Fruit fly (Drosophila melanogaster) whole organism, embryonic: Measurements from ENCODE around the gene CG6051.

Source experiments
- Aef1 ChIP-seq: fragments of 200-800 bp; sonication (Bioruptor generic); IDR thresholded peaks from 3 replicates; pipeline ENCODE4 v1.3.6; 2022; ENCODE audit warnings: missing biosample characterization, missing genetic modification characterization
- CG10209 ChIP-seq: fragments of 200-800 bp; sonication (Bioruptor generic); optimal IDR thresholded peaks from 3 replicates; lab custom pipeline; 2017; ENCODE audit warnings: missing biosample characterization, mild to moderate bottlenecking, missing genetic modification characterization, missing genetic modification reagents
- CG1233 ChIP-seq: fragments of 200-800 bp; sonication (Bioruptor generic); optimal IDR thresholded peaks from 4 replicates; lab custom pipeline; 2018; ENCODE audit warnings: missing biosample characterization, mild to moderate bottlenecking, missing genetic modification characterization
- CG12391 ChIP-seq: fragments of 200-800 bp; sonication (Bioruptor generic); optimal IDR thresholded peaks from 3 replicates; lab custom pipeline; 2018; ENCODE audit warnings: missing biosample characterization, mild to moderate bottlenecking, missing genetic modification characterization, moderate library complexity
- CG13424 ChIP-seq: fragments of 200-800 bp; sonication (Bioruptor generic); optimal IDR thresholded peaks from 2 replicates; lab custom pipeline; 2019; ENCODE audit warnings: missing biosample characterization, mild to moderate bottlenecking, missing genetic modification characterization, moderate library complexity
- CG13775 ChIP-seq: fragments of 200-800 bp; sonication (Bioruptor generic); optimal IDR thresholded peaks from 3 replicates; lab custom pipeline; 2017; ENCODE audit warnings: missing biosample characterization, mild to moderate bottlenecking, missing genetic modification characterization
- CG15514 ChIP-seq: fragments of 200-800 bp; sonication (Bioruptor generic); optimal IDR thresholded peaks from 3 replicates; lab custom pipeline; 2017; ENCODE audit warnings: missing biosample characterization, missing genetic modification characterization, mild to moderate bottlenecking, moderate library complexity, missing genetic modification reagents
- CG16863 ChIP-seq: fragments of 200-800 bp; sonication (Bioruptor generic); optimal IDR thresholded peaks from 3 replicates; lab custom pipeline; 2016; ENCODE audit warnings: missing biosample characterization, missing genetic modification characterization
- CG17361 ChIP-seq: fragments of 200-800 bp; sonication (Bioruptor generic); IDR thresholded peaks from 3 replicates; pipeline ENCODE4 v1.3.6; 2022; ENCODE audit warnings: missing biosample characterization, missing genetic modification characterization
- CG17568 ChIP-seq: fragments of 200-800 bp; sonication (Bioruptor generic); optimal IDR thresholded peaks from 2 replicates; lab custom pipeline; 2018; ENCODE audit warnings: missing biosample characterization, mild to moderate bottlenecking, missing genetic modification characterization, moderate library complexity
- CG2889 ChIP-seq: fragments of 200-800 bp; sonication (Bioruptor generic); IDR thresholded peaks from 3 replicates; pipeline ENCODE4 v1.3.6; 2022; ENCODE audit warnings: missing biosample characterization, missing genetic modification characterization
- CG30403 ChIP-seq: fragments of 200-800 bp; sonication (Bioruptor generic); optimal IDR thresholded peaks from 3 replicates; lab custom pipeline; 2016; ENCODE audit warnings: missing biosample characterization, missing genetic modification characterization
- CG33213 ChIP-seq: fragments of 200-800 bp; sonication (Bioruptor generic); optimal IDR thresholded peaks from 3 replicates; lab custom pipeline; 2016; ENCODE audit warnings: missing biosample characterization, missing genetic modification characterization
- CG6254 ChIP-seq: fragments of 200-800 bp; sonication (Bioruptor generic); optimal IDR thresholded peaks from 3 replicates; lab custom pipeline; 2017; ENCODE audit warnings: mild to moderate bottlenecking, missing biosample characterization, missing genetic modification reagents, missing genetic modification characterization
- CG7372 ChIP-seq: fragments of 200-800 bp; sonication (Bioruptor generic); IDR thresholded peaks from 2 replicates; pipeline ENCODE4 v1.3.6; 2022; ENCODE audit warnings: missing biosample characterization, missing genetic modification characterization
- CG7556 ChIP-seq: fragments of 200-800 bp; sonication (Bioruptor generic); optimal IDR thresholded peaks from 2 replicates; lab custom pipeline; 2017; ENCODE audit warnings: missing biosample characterization, mild to moderate bottlenecking, missing genetic modification characterization
- CG8924 ChIP-seq: fragments of 200-800 bp; optimal IDR thresholded peaks from 3 replicates; lab custom pipeline; 2019; ENCODE audit warnings: missing biosample characterization, mild to moderate bottlenecking, missing genetic modification characterization, moderate library complexity
- CG9817 ChIP-seq: fragments of 200-800 bp; sonication (Bioruptor generic); optimal IDR thresholded peaks from 2 replicates; lab custom pipeline; 2018; ENCODE audit warnings: missing biosample characterization, mild to moderate bottlenecking, missing genetic modification characterization, moderate library complexity
- CHES-1-like ChIP-seq: fragments of 200-800 bp; sonication (Bioruptor generic); optimal IDR thresholded peaks from 2 replicates; lab custom pipeline; 2016; ENCODE audit warnings: missing biosample characterization, missing genetic modification characterization
- CrebB ChIP-seq: fragments of 200-800 bp; sonication (Bioruptor generic); optimal IDR thresholded peaks from 3 replicates; lab custom pipeline; 2018; ENCODE audit warnings: missing biosample characterization, mild to moderate bottlenecking, missing genetic modification characterization
- E2f2 ChIP-seq: fragments of 200-800 bp; sonication (Bioruptor generic); IDR thresholded peaks from 2 replicates; pipeline ENCODE4 v1.3.6; 2022; ENCODE audit warnings: missing biosample characterization, missing genetic modification characterization
- HLH3B ChIP-seq: fragments of 200-800 bp; sonication (Bioruptor generic); IDR thresholded peaks from 2 replicates; pipeline ENCODE4 v1.3.6; 2022; ENCODE audit warnings: missing biosample characterization, missing genetic modification characterization
- HLH4C ChIP-seq: fragments of 200-800 bp; sonication (Bioruptor generic); IDR thresholded peaks from 3 replicates; pipeline ENCODE4 v1.3.6; 2022; ENCODE audit warnings: missing biosample characterization, missing genetic modification characterization; ENCODE audit not compliant: partially characterized antibody
- Med ChIP-seq: fragments of 200-800 bp; sonication (Bioruptor generic); peaks from one replicate; lab custom pipeline; 2016; ENCODE audit warnings: missing biosample characterization, missing genetic modification characterization, mild to moderate bottlenecking, inconsistent platforms, moderate library complexity
- Myb ChIP-seq: fragments of 200-800 bp; sonication (Bioruptor generic); optimal IDR thresholded peaks from 2 replicates; lab custom pipeline; 2016; ENCODE audit warnings: missing biosample characterization, missing genetic modification characterization
- Nf-YC ChIP-seq: fragments of 200-800 bp; optimal IDR thresholded peaks from 3 replicates; lab custom pipeline; 2019; ENCODE audit warnings: missing biosample characterization, mild to moderate bottlenecking, missing genetic modification characterization, moderate library complexity
- Oli ChIP-seq: fragments of 200-800 bp; sonication (Bioruptor generic); optimal IDR thresholded peaks from 2 replicates; lab custom pipeline; 2018; ENCODE audit warnings: missing biosample characterization, mild to moderate bottlenecking, missing genetic modification characterization, moderate library complexity
- Ptx1 ChIP-seq: fragments of 200-800 bp; sonication (Bioruptor generic); IDR thresholded peaks from 2 replicates; pipeline ENCODE4 v1.3.6; 2022; ENCODE audit warnings: missing biosample characterization, missing genetic modification characterization
- Xbp1 ChIP-seq: fragments of 200-800 bp; sonication (Bioruptor generic); optimal IDR thresholded peaks from 3 replicates; lab custom pipeline; 2016; ENCODE audit warnings: missing biosample characterization, mild to moderate bottlenecking, missing genetic modification characterization
- YL-1 ChIP-seq: fragments of 200-800 bp; sonication (Bioruptor generic); optimal IDR thresholded peaks from 3 replicates; lab custom pipeline; 2017; ENCODE audit warnings: missing biosample characterization, mild to moderate bottlenecking, missing genetic modification characterization
- caup ChIP-seq: fragments of 200-800 bp; sonication (Bioruptor generic); optimal IDR thresholded peaks from 3 replicates; lab custom pipeline; 2017; ENCODE audit warnings: missing biosample characterization, mild to moderate bottlenecking, missing genetic modification characterization, moderate library complexity; ENCODE audit not compliant: severe bottlenecking
- dpn ChIP-seq, 2 experiments: fragments of 200-800 bp; sonication (Bioruptor generic); optimal IDR thresholded peaks; 3 replicates each; lab custom pipeline; 2016; ENCODE audit warnings: missing biosample characterization in 2 of 2, missing genetic modification characterization in 2 of 2
- emc ChIP-seq: fragments of 200-800 bp; sonication (Bioruptor generic); optimal IDR thresholded peaks from 2 replicates; lab custom pipeline; 2016; ENCODE audit warnings: missing biosample characterization, missing genetic modification characterization
- fd64A ChIP-seq: fragments of 200-800 bp; sonication (Bioruptor generic); optimal IDR thresholded peaks from 3 replicates; lab custom pipeline; 2018; ENCODE audit warnings: missing biosample characterization, mild to moderate bottlenecking, missing genetic modification characterization
- ind ChIP-seq: fragments of 200-800 bp; sonication (Bioruptor generic); optimal IDR thresholded peaks from 3 replicates; lab custom pipeline; 2016; ENCODE audit warnings: missing biosample characterization, missing genetic modification characterization
- insv ChIP-seq, 2 experiments: fragments of 200-800 bp; sonication (Bioruptor generic); optimal IDR thresholded peaks; 3 replicates each; lab custom pipeline; 2016 to 2018; ENCODE audit warnings: missing biosample characterization in 2 of 2, missing genetic modification characterization in 2 of 2
- kay ChIP-seq: fragments of 200-800 bp; sonication (Bioruptor generic); optimal IDR thresholded peaks from 2 replicates; lab custom pipeline; 2016; ENCODE audit warnings: missing biosample characterization, missing genetic modification characterization
- mam ChIP-seq: fragments of 200-800 bp; sonication (Bioruptor generic); optimal IDR thresholded peaks from 3 replicates; lab custom pipeline; 2016; ENCODE audit warnings: missing biosample characterization, missing genetic modification characterization
- nau ChIP-seq: fragments of 200-800 bp; sonication (Bioruptor generic); optimal IDR thresholded peaks from 3 replicates; lab custom pipeline; 2017; ENCODE audit warnings: missing biosample characterization, mild to moderate bottlenecking, missing genetic modification characterization, missing genetic modification reagents
- org-1 ChIP-seq: fragments of 200-800 bp; sonication (Bioruptor generic); optimal IDR thresholded peaks from 2 replicates; lab custom pipeline; 2017; ENCODE audit warnings: missing biosample characterization, missing genetic modification characterization
- psq ChIP-seq: fragments of 200-800 bp; sonication (Bioruptor generic); optimal IDR thresholded peaks from 2 replicates; lab custom pipeline; 2017; ENCODE audit warnings: missing biosample characterization, missing genetic modification characterization
- seq ChIP-seq: fragments of 200-800 bp; sonication (Bioruptor generic); IDR thresholded peaks from 2 replicates; pipeline ENCODE4 v1.3.6; 2022; ENCODE audit warnings: missing biosample characterization, missing genetic modification characterization
- shn ChIP-seq: fragments of 200-800 bp; sonication (Bioruptor generic); optimal IDR thresholded peaks from 3 replicates; lab custom pipeline; 2016; ENCODE audit warnings: missing biosample characterization, missing genetic modification characterization
- sisA ChIP-seq: fragments of 200-800 bp; sonication (Bioruptor generic); IDR thresholded peaks from 2 replicates; pipeline ENCODE4 v1.3.6; 2022; ENCODE audit warnings: missing biosample characterization, missing genetic modification characterization
- sr ChIP-seq: fragments of 200-800 bp; sonication (Bioruptor generic); IDR thresholded peaks from 3 replicates; pipeline ENCODE4 v1.3.6; 2022; ENCODE audit warnings: missing biosample characterization, missing genetic modification characterization
- stc ChIP-seq: fragments of 200-800 bp; sonication (Bioruptor generic); IDR thresholded peaks from 2 replicates; pipeline ENCODE4 v1.3.6; 2022; ENCODE audit warnings: missing biosample characterization, missing genetic modification characterization
- unpg ChIP-seq: fragments of 200-800 bp; sonication (Bioruptor generic); optimal IDR thresholded peaks from 3 replicates; lab custom pipeline; 2018; ENCODE audit warnings: missing biosample characterization, mild to moderate bottlenecking, missing genetic modification characterization, moderate library complexity
- zen ChIP-seq: fragments of 200-800 bp; sonication (Bioruptor generic); optimal IDR thresholded peaks from 3 replicates; lab custom pipeline; 2018; ENCODE audit warnings: missing biosample characterization, mild to moderate bottlenecking, missing genetic modification characterization, moderate library complexity

CG6051 gene

dm6 chr3R:27152129-27152968 is 1.5 kb upstream of the CG6051 start (continued):
- TF ChIP-seq unpg (GFP tag; lab: Kevin White, UChicago): peak; percentile 66
- TF ChIP-seq CG13424 (tag; lab: Kevin White, UChicago): peak; percentile 62
- peak; percentile 51 for TF ChIP-seq CG10209 (GFP tag; lab: Kevin White, UChicago)
- TF ChIP-seq Xbp1 (GFP tag; lab: Kevin White, UChicago): peak; percentile 13
- peak; percentile 25 for TF ChIP-seq ind (GFP tag; lab: Kevin White, UChicago)
- TF ChIP-seq CG16863 (GFP tag; lab: Kevin White, UChicago): peak; percentile 35
- peak; percentile 59 for TF ChIP-seq Oli (tag; lab: Kevin White, UChicago)
- 0 out of 2 replicates have a peak, but pooled peaks have one; percentile 19 for TF ChIP-seq CG7372 (GFP tag; lab: Robert Waterston, UW)
- no peak for TF ChIP-seq emc
- peak; percentile 42 for TF ChIP-seq CG1233
- peak; percentile 63 for TF ChIP-seq CG9817
- peak; percentile 54 for TF ChIP-seq Ptx1 (GFP tag; lab: Robert Waterston, UW)
- TF ChIP-seq Myb: peak; percentile 49
- TF ChIP-seq CG17361: peak; percentile 71
- no peak for TF ChIP-seq kay
- TF ChIP-seq fd64A (GFP tag; lab: Kevin White, UChicago): peak; percentile 1
- peak; percentile 52 for TF ChIP-seq CG12391 (tag; lab: Kevin White, UChicago)
- TF ChIP-seq insv (GFP tag; optimal IDR thresholded peaks at IDR 0.05; lab: Kevin White, UChicago): peak in 1 of 2 experiments; percentile 55
- peak; percentile 47 for TF ChIP-seq caup
- TF ChIP-seq Med (GFP tag; lab: Kevin White, UChicago): peak; percentile 91
- no peak for TF ChIP-seq CG33213 (GFP tag; lab: Kevin White, UChicago)
- TF ChIP-seq HLH4C: no peak
- peak; percentile 42 for TF ChIP-seq HLH3B (GFP tag; lab: Robert Waterston, UW)
- TF ChIP-seq mam (GFP tag; lab: Kevin White, UChicago): peak; percentile 20
- peak; percentile 25 for TF ChIP-seq YL-1 (GFP tag; lab: Kevin White, UChicago)
- peak; percentile 19 for TF ChIP-seq Nf-YC (tag; lab: Kevin White, UChicago)
- peak; percentile 57 for TF ChIP-seq CG7556 (GFP tag; lab: Kevin White, UChicago)
- 0 out of 2 replicates have a peak, but pooled peaks have one; percentile 9 for TF ChIP-seq E2f2 (GFP tag; lab: Robert Waterston, UW)
- TF ChIP-seq Aef1 (GFP tag; lab: Robert Waterston, UW): 0 out of 3 replicates have a peak, but pooled peaks have one; percentile 13
- TF ChIP-seq sisA (GFP tag; lab: Robert Waterston, UW): 0 out of 2 replicates have a peak, but pooled peaks have one; percentile 43
- TF ChIP-seq seq (GFP tag; lab: Robert Waterston, UW): no peak
- TF ChIP-seq CrebB (tag; lab: Kevin White, UChicago): no peak
- TF ChIP-seq stc (GFP tag; lab: Robert Waterston, UW): 0 out of 2 replicates have a peak, but pooled peaks have one; percentile 28
- TF ChIP-seq CG17568 (GFP tag; lab: Kevin White, UChicago): peak; percentile 9
- TF ChIP-seq CG13775 (GFP tag; lab: Kevin White, UChicago): peak; percentile 43
- peak; percentile 11 for TF ChIP-seq psq (GFP tag; lab: Kevin White, UChicago)
- peak; percentile 4 for TF ChIP-seq zen (tag; lab: Kevin White, UChicago)
- TF ChIP-seq shn (GFP tag; lab: Kevin White, UChicago): peak; percentile 29
- no peak for TF ChIP-seq sr (GFP tag; lab: Robert Waterston, UW)
- peak; percentile 48 for TF ChIP-seq CG8924 (tag; lab: Kevin White, UChicago)
- TF ChIP-seq CHES-1-like (GFP tag; lab: Kevin White, UChicago): peak; percentile 23
- TF ChIP-seq org-1 (GFP tag; lab: Kevin White, UChicago): peak; percentile 34
- peak; percentile 15 for TF ChIP-seq CG6254
- peak in 1 of 2 experiments; percentile 29 for TF ChIP-seq dpn (GFP tag; optimal IDR thresholded peaks at IDR 0.05; lab: Kevin White, UChicago)
- TF ChIP-seq nau (GFP tag; lab: Kevin White, UChicago): peak; percentile 64
- TF ChIP-seq CG15514 (GFP tag; lab: Kevin White, UChicago): peak; percentile 37
- peak; percentile 24 for TF ChIP-seq CG30403 (GFP tag; lab: Kevin White, UChicago)
- 0 out of 3 replicates have a peak, but pooled peaks have one; percentile 11 for TF ChIP-seq CG2889 (GFP tag; lab: Robert Waterston, UW)
